Worm (Caenorhabditis elegans) whole organism, late embryonic: ENCODE measurements around the gene ard-1.

Experiments
- C08G9.2 ChIP-seq: sonication (generic microtip); optimal IDR thresholded peaks from 2 replicates; lab custom pipeline; 2016; ENCODE audit warnings: mild to moderate bottlenecking, missing genetic modification characterization, moderate library complexity, missing compliant biosample characterization
- C38D4.7 ChIP-seq: fragments of 200-800 bp; sonication (Bioruptor generic); optimal IDR thresholded peaks from 2 replicates; lab custom pipeline; 2018; ENCODE audit warnings: mild to moderate bottlenecking, missing genetic modification characterization, moderate library complexity, missing compliant biosample characterization
- K02D7.2 ChIP-seq: sonication (generic microtip); optimal IDR thresholded peaks from 2 replicates; lab custom pipeline; 2017; ENCODE audit warnings: mild to moderate bottlenecking, missing genetic modification characterization, missing compliant biosample characterization
- T23F11.4 ChIP-seq: fragments of 200-800 bp; sonication (Bioruptor generic); optimal IDR thresholded peaks from 2 replicates; lab custom pipeline; 2018; ENCODE audit warnings: mild to moderate bottlenecking, missing genetic modification characterization, missing compliant biosample characterization
- Y22D7AL.16 ChIP-seq: sonication (generic microtip); optimal IDR thresholded peaks from 2 replicates; lab custom pipeline; 2016; ENCODE audit warnings: missing genetic modification characterization, missing compliant biosample characterization
- ahr-1 ChIP-seq: sonication (generic microtip); optimal IDR thresholded peaks from 2 replicates; lab custom pipeline; 2016; ENCODE audit warnings: missing genetic modification characterization, missing compliant biosample characterization
- ceh-18 ChIP-seq: sonication (generic microtip); optimal IDR thresholded peaks from 2 replicates; lab custom pipeline; 2016; ENCODE audit warnings: missing genetic modification characterization, missing compliant biosample characterization
- ceh-2 ChIP-seq: sonication (generic microtip); optimal IDR thresholded peaks from 2 replicates; lab custom pipeline; 2016; ENCODE audit warnings: missing genotype, missing genetic modification characterization, missing compliant biosample characterization
- ceh-22 ChIP-seq: sonication (generic microtip); optimal IDR thresholded peaks from 2 replicates; lab custom pipeline; 2017; ENCODE audit warnings: missing biosample characterization, missing genetic modification characterization
- ceh-48 ChIP-seq: sonication (generic microtip); optimal IDR thresholded peaks from 2 replicates; lab custom pipeline; 2016; ENCODE audit warnings: missing genetic modification characterization, inconsistent platforms, missing compliant biosample characterization
- ceh-6 ChIP-seq: fragments of 200-800 bp; sonication (Bioruptor generic); optimal IDR thresholded peaks from 2 replicates; lab custom pipeline; 2018; ENCODE audit warnings: mild to moderate bottlenecking, missing genetic modification characterization, missing compliant biosample characterization
- ceh-9 ChIP-seq: sonication (generic microtip); optimal IDR thresholded peaks from 2 replicates; lab custom pipeline; 2016; ENCODE audit warnings: mild to moderate bottlenecking, missing genetic modification characterization, inconsistent platforms, missing compliant biosample characterization
- che-1 ChIP-seq: sonication (generic microtip); optimal IDR thresholded peaks from 2 replicates; lab custom pipeline; 2016; ENCODE audit warnings: mild to moderate bottlenecking, missing genetic modification characterization, missing compliant biosample characterization
- dve-1 ChIP-seq: sonication (generic microtip); optimal IDR thresholded peaks from 2 replicates; lab custom pipeline; 2017; ENCODE audit warnings: antibody characterized with exemption, mild to moderate bottlenecking, missing genetic modification characterization, missing compliant biosample characterization
- elt-2 ChIP-seq: sonication (generic microtip); optimal IDR thresholded peaks from 2 replicates; lab custom pipeline; 2016; ENCODE audit warnings: missing genetic modification reagents, missing genetic modification characterization, missing compliant biosample characterization
- elt-4 ChIP-seq: sonication (generic microtip); optimal IDR thresholded peaks from 2 replicates; lab custom pipeline; 2016; ENCODE audit warnings: missing genetic modification characterization, missing compliant biosample characterization
- eyg-1 ChIP-seq: sonication (generic microtip); optimal IDR thresholded peaks from 2 replicates; lab custom pipeline; 2016; ENCODE audit warnings: missing genotype, missing genetic modification characterization, missing compliant biosample characterization
- fax-1 ChIP-seq: sonication (generic microtip); optimal IDR thresholded peaks from 2 replicates; lab custom pipeline; 2016; ENCODE audit warnings: missing genotype, missing genetic modification characterization, missing compliant biosample characterization
- fkh-10 ChIP-seq: fragments of 150-350 bp; optimal IDR thresholded peaks from 2 replicates; lab custom pipeline; 2014; ENCODE audit warnings: missing biosample characterization, missing genetic modification reagents, missing genetic modification characterization
- fkh-6 ChIP-seq: sonication (generic microtip); optimal IDR thresholded peaks from 2 replicates; lab custom pipeline; 2016; ENCODE audit warnings: missing genetic modification characterization, missing compliant biosample characterization
- hlh-13 ChIP-seq: fragments of 200-800 bp; sonication (Bioruptor generic); optimal IDR thresholded peaks from 2 replicates; lab custom pipeline; 2018; ENCODE audit warnings: mild to moderate bottlenecking, missing genetic modification characterization, missing compliant biosample characterization
- hlh-30 ChIP-seq: sonication (generic microtip); optimal IDR thresholded peaks from 2 replicates; lab custom pipeline; 2017; ENCODE audit warnings: antibody characterized with exemption, missing genetic modification characterization, missing compliant biosample characterization; ENCODE audit not compliant: insufficient read depth
- hlh-8 ChIP-seq: sonication (generic microtip); optimal IDR thresholded peaks from 2 replicates; lab custom pipeline; 2016; ENCODE audit warnings: missing genotype, missing genetic modification characterization, missing compliant biosample characterization
- mec-3 ChIP-seq: sonication (generic microtip); optimal IDR thresholded peaks from 2 replicates; lab custom pipeline; 2016; ENCODE audit warnings: borderline replicate concordance, missing genetic modification characterization, missing compliant biosample characterization
- nhr-11 ChIP-seq: fragments of 150-350 bp; optimal IDR thresholded peaks from 2 replicates; lab custom pipeline; 2014; ENCODE audit warnings: missing biosample characterization, missing genetic modification characterization
- nhr-232 ChIP-seq: sonication (generic microtip); optimal IDR thresholded peaks from 2 replicates; lab custom pipeline; 2016; ENCODE audit warnings: missing genetic modification characterization, missing compliant biosample characterization
- odd-2 ChIP-seq: sonication (generic microtip); optimal IDR thresholded peaks from 2 replicates; lab custom pipeline; 2017; ENCODE audit warnings: antibody characterized with exemption, mild to moderate bottlenecking, missing genetic modification characterization, missing compliant biosample characterization
- pag-3 ChIP-seq: sonication (generic microtip); optimal IDR thresholded peaks from 2 replicates; lab custom pipeline; 2016; ENCODE audit warnings: missing compliant biosample characterization, missing genetic modification characterization, borderline replicate concordance
- pqm-1 ChIP-seq: sonication (generic microtip); optimal IDR thresholded peaks from 2 replicates; lab custom pipeline; 2016; ENCODE audit warnings: missing genetic modification characterization, missing compliant biosample characterization
- rnt-1 ChIP-seq: sonication (generic microtip); optimal IDR thresholded peaks from 2 replicates; lab custom pipeline; 2016; ENCODE audit warnings: missing genetic modification characterization, missing compliant biosample characterization
- sox-4 ChIP-seq: sonication (generic microtip); optimal IDR thresholded peaks from 2 replicates; lab custom pipeline; 2017; ENCODE audit warnings: mild to moderate bottlenecking, missing genetic modification characterization, inconsistent platforms, missing compliant biosample characterization
- syd-9 ChIP-seq: sonication (generic microtip); optimal IDR thresholded peaks from 2 replicates; lab custom pipeline; 2016; ENCODE audit warnings: mild to moderate bottlenecking, missing genetic modification characterization, moderate library complexity, missing compliant biosample characterization
- tbx-2 ChIP-seq: sonication (generic microtip); optimal IDR thresholded peaks from 2 replicates; lab custom pipeline; 2016; ENCODE audit warnings: missing genetic modification characterization, missing compliant biosample characterization
- tbx-7 ChIP-seq: sonication (generic microtip); optimal IDR thresholded peaks from 2 replicates; lab custom pipeline; 2016; ENCODE audit warnings: missing genotype, missing genetic modification characterization, missing compliant biosample characterization
- ttx-3 ChIP-seq: sonication (generic microtip); optimal IDR thresholded peaks from 2 replicates; lab custom pipeline; 2016; ENCODE audit warnings: missing genetic modification reagents, missing genetic modification characterization, missing compliant biosample characterization
- unc-42 ChIP-seq: sonication (generic microtip); optimal IDR thresholded peaks from 2 replicates; lab custom pipeline; 2016; ENCODE audit warnings: missing genotype, missing genetic modification characterization, missing compliant biosample characterization
- unc-55 ChIP-seq: sonication (generic microtip); optimal IDR thresholded peaks from 2 replicates; lab custom pipeline; 2017; ENCODE audit warnings: missing biosample characterization, missing genetic modification reagents, missing genetic modification characterization
- zip-5 ChIP-seq: sonication (generic microtip); optimal IDR thresholded peaks from 2 replicates; lab custom pipeline; 2016; ENCODE audit warnings: missing genetic modification characterization, missing compliant biosample characterization
- ztf-16 ChIP-seq: sonication (generic microtip); optimal IDR thresholded peaks from 2 replicates; lab custom pipeline; 2017; ENCODE audit warnings: missing genetic modification characterization, missing compliant biosample characterization

The ard-1 gene

DNA sequence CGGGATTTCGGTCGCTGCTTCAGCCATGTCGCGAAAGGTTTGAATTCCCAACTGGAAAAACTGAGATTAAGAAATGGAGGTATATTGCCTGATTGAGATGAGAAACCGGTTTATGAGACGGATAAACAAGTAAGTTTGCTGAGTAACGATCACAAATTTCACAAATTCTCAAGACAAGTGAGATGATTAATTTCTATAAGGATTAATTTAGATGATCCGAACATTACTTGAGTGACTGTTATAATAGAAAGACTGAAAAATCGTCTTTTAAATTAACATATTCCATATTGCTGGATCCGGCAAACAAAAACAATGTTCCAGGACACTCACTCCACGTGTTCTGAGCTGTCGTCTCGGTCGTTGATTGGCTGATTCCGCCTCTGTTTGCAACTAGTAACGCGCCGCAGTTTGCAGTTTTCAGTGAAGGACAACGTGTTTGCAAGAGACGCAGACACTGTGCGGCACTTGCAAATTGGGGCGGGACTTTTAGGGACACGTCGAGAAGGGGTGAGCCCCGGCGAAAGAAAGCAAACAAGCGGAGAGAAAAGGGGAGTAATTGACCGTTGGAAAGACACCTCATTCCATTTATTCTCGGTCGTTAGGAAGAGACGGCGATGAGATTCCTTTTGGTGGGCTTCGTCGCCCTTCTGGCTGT lies 12.1 kb upstream of the ard-1 start, which contains the start of the genes imp-2 and enpl-1 (continued):
- TF ChIP-seq hlh-30 (peak; percentile 81), nhr-11 (tag; lab: Kevin White, UChicago) (no peak), hlh-13 (no peak), sox-4 (tag; lab: Kevin White, UChicago) (peak; percentile 25), ceh-18 (peak; percentile 61), ztf-16 (tag; lab: Kevin White, UChicago) (peak; percentile 50), ceh-48 (no peak), ahr-1 (tag; lab: Kevin White, UChicago) (no peak), rnt-1 (no peak), tbx-7 (tag; lab: Kevin White, UChicago) (peak; percentile 58), K02D7.2 (no peak), ceh-2 (tag; lab: Kevin White, UChicago) (peak; percentile 50), nhr-232 (tag; lab: Kevin White, UChicago) (no peak), elt-4 (tag; lab: Kevin White, UChicago) (no peak), T23F11.4 (GFP tag; lab: Kevin White, UChicago) (no peak), pag-3 (tag; lab: Kevin White, UChicago) (no peak), zip-5 (tag; lab: Kevin White, UChicago) (no peak), pqm-1 (tag; lab: Kevin White, UChicago) (peak; percentile 61), ceh-22 (peak; percentile 6), C38D4.7 (GFP tag; lab: Kevin White, UChicago) (no peak), odd-2 (tag; lab: Kevin White, UChicago) (no peak), ceh-9 (no peak), elt-2 (tag; lab: Kevin White, UChicago) (peak; percentile 66), tbx-2 (tag; lab: Kevin White, UChicago) (peak; percentile 93), unc-55 (GFP tag; lab: Kevin White, UChicago) (peak; percentile 50), Y22D7AL.16 (no peak), dve-1 (tag; lab: Kevin White, UChicago) (peak; percentile 51), che-1 (tag; lab: Kevin White, UChicago) (no peak)

DNA sequence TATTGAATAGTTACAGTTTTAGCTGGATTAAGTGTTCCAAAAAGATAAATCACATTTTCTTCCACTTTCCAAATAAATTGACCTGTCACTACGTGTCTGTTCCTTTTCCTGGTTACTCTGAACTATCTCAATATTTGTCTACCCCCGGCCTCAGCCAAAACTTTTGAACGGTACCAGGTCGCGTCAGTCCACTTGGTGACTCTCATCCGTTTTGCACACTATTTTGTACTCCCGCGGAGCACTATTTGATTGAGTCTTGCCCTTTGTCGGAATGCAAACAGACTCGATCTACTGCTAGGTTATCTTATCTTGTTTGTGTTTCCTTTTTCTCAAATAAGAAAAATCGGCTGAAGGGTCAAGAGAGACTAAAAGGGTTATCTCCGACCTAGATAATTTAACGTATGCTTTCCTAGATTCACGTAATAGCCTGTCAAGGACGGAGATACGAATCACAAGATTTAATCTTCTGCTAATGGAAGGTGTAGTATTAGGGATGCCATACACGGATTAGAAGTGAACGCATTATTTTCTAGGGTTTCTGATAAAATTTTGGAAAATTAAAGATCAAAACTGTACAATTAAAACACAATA lies 11.0 kb upstream of the ard-1 start:
- TF ChIP-seq unc-55 (GFP tag; lab: Kevin White, UChicago): no peak
- TF ChIP-seq elt-2 (tag; lab: Kevin White, UChicago): peak; percentile 15
- TF ChIP-seq, all 69 proteins: peak for 1

ce11 chrIV:11124674-11125073 lies 6.4 kb upstream of the ard-1 start, which contains the start of gene spo-11:
TSS of gene spo-11 (minus strand) at chrIV:11124862.
- no peak for TF ChIP-seq nhr-232 (tag; lab: Kevin White, UChicago)
- no peak for TF ChIP-seq fkh-10
- no peak for TF ChIP-seq elt-2 (tag; lab: Kevin White, UChicago)
- TF ChIP-seq ceh-6 (GFP tag; lab: Kevin White, UChicago): no peak
- TF ChIP-seq hlh-8 (tag; lab: Kevin White, UChicago): no peak
- no peak for TF ChIP-seq unc-42 (tag; lab: Kevin White, UChicago)
- no peak for TF ChIP-seq syd-9 (tag; lab: Kevin White, UChicago)
- no peak for TF ChIP-seq eyg-1 (tag; lab: Kevin White, UChicago)
- TF ChIP-seq fax-1: no peak
- TF ChIP-seq mec-3: no peak
- no peak for TF ChIP-seq ttx-3
- TF ChIP-seq tbx-2 (tag; lab: Kevin White, UChicago): no peak
- TF ChIP-seq nhr-11 (tag; lab: Kevin White, UChicago): no peak
- no peak for TF ChIP-seq T23F11.4 (GFP tag; lab: Kevin White, UChicago)
- TF ChIP-seq C08G9.2 (tag; lab: Kevin White, UChicago): no peak
- no peak for TF ChIP-seq fkh-6 (tag; lab: Kevin White, UChicago)
- TF ChIP-seq odd-2 (tag; lab: Kevin White, UChicago): no peak
